Worm (Caenorhabditis elegans): ENCODE results near the gene nstp-2.

DNA sequence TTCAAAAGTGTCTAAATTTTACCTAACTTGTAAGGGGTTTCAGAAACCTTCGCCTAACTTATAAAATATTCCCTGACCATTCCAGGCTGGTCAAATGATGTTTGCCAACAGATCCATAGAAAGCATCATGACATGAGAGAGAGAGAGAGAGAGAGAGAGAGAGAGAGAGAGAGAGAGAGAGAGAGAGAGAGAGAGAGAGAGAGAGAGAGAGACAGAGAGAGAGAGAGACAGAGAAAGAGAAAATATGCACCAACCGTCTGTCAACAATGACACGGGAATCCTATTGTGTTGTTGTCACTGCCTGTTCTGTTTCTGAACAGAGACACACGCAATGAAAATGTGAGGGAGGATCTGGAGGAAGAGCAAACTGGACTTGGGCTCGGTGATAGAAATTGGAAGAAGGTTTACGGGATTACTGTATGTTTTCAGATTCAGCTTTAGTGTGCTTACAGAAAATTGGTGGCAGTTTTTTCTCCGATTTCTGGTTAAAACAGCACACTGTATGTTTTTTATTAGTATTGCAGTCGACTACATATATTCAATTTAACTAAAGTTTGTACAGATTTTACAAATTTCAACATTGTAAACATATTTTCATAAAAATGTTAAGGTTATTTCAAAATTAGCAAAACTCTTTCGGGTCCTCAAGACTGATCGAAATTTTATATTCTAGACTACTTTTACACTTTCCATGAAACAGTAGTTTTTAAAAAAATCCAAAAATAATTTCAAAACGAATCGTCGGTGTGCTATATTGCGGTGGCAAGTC lies 29.8 kb downstream of the nstp-2 start:
- TF ChIP-seq tbx-2 (tag; optimal IDR thresholded peaks at IDR 0.05) (no peak), fkh-10 (GFP tag; optimal IDR thresholded peaks at IDR 0.05) (no peak), elt-2 (tag; optimal IDR thresholded peaks at IDR 0.05) (no peak), ceh-30 (tag; optimal IDR thresholded peaks at IDR 0.05) (no peak)

All from whole organism, late embryonic.